Worm (Caenorhabditis elegans) whole organism, L4 larva: ENCODE data around the gene fbxb-34.

Source experiments
- F26F4.8 ChIP-seq: fragments of 200-800 bp; sonication (Bioruptor generic); conservative IDR thresholded peaks from 2 replicates; pipeline ENCODE4 v1.3.6; 2022; ENCODE audit warnings: missing genetic modification characterization, missing compliant biosample characterization
- aly-2 ChIP-seq: sonication (generic microtip); optimal IDR thresholded peaks from 2 replicates; lab custom pipeline; 2018; ENCODE audit warnings: missing biosample characterization, missing genetic modification characterization
- ceh-82 ChIP-seq: sonication (generic microtip); optimal IDR thresholded peaks from 2 replicates; lab custom pipeline; 2017; ENCODE audit warnings: missing biosample characterization, missing genetic modification characterization
- ces-1 ChIP-seq: fragments of 150-350 bp; sonication (generic microtip); optimal IDR thresholded peaks from 4 replicates; lab custom pipeline; 2014; ENCODE audit warnings: missing biosample characterization, missing genetic modification reagents, missing genetic modification characterization
- dve-1 ChIP-seq: sonication (generic microtip); optimal IDR thresholded peaks from 2 replicates; lab custom pipeline; 2017; ENCODE audit warnings: antibody characterized with exemption, mild to moderate bottlenecking, missing genetic modification characterization, missing compliant biosample characterization; ENCODE audit not compliant: insufficient read depth
- fkh-10 ChIP-seq: fragments of 150-350 bp; optimal IDR thresholded peaks from 2 replicates; lab custom pipeline; 2014; ENCODE audit warnings: missing biosample characterization, missing genetic modification reagents, missing genetic modification characterization
- mes-2 ChIP-seq: sonication (generic microtip); optimal IDR thresholded peaks from 2 replicates; lab custom pipeline; 2016; ENCODE audit warnings: missing genotype, mild to moderate bottlenecking, missing genetic modification characterization, missing compliant biosample characterization; ENCODE audit not compliant: poor library complexity, severe bottlenecking
- mxl-3 ChIP-seq: fragments of 200-800 bp; sonication (Bioruptor generic); optimal IDR thresholded peaks from 2 replicates; lab custom pipeline; 2018; ENCODE audit warnings: mild to moderate bottlenecking, missing genetic modification characterization, missing compliant biosample characterization
- nhr-237 ChIP-seq: sonication (generic microtip); optimal IDR thresholded peaks from 2 replicates; lab custom pipeline; 2017; ENCODE audit warnings: missing biosample characterization, missing genetic modification characterization
- nhr-28 ChIP-seq: fragments of 150-350 bp; optimal IDR thresholded peaks from 2 replicates; lab custom pipeline; 2014; ENCODE audit warnings: missing biosample characterization, missing genetic modification characterization
- nhr-42 ChIP-seq: fragments of 200-800 bp; sonication (Bioruptor generic); IDR thresholded peaks from 2 replicates; pipeline ENCODE4 v1.3.6; 2022; ENCODE audit warnings: missing genetic modification characterization, missing compliant biosample characterization
- zfp-2 ChIP-seq: sonication (generic microtip); optimal IDR thresholded peaks from 2 replicates; lab custom pipeline; 2016; ENCODE audit warnings: mild to moderate bottlenecking, missing genetic modification characterization, missing compliant biosample characterization

DNA sequence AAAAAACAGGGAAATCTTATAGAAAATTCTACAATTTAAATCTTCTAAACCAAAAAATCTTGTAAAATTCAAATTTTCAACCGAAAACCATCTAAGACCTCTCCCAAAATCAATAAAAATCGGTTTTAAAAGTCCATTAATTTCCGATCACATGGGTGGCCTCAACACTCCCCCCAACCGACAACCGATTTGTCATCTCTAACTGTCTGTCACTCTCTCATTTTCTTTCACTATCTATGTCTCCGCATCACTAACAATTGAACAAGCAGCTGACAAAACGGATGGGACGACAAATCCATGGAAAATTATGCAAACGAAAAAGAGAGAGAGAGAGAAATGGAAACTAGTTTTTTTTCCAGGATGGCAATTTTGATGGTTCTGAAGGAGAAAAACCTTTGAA is 15.3 kb downstream of the fbxb-34 start:
- TF ChIP-seq dve-1 (tag; lab: Kevin White, UChicago) (peak; percentile 45), ces-1 (GFP tag; lab: Kevin White, UChicago) (no peak), nhr-42 (GFP tag; lab: Robert Waterston, UW) (no peak), aly-2 (no peak), ceh-82 (tag; lab: Kevin White, UChicago) (no peak), fkh-10 (GFP tag; lab: Kevin White, UChicago) (no peak), mxl-3 (GFP tag; lab: Kevin White, UChicago) (no peak), zfp-2 (tag; lab: Kevin White, UChicago) (no peak), mes-2 (tag; lab: Kevin White, UChicago) (no peak), nhr-237 (tag; lab: Kevin White, UChicago) (no peak), nhr-28 (tag; lab: Kevin White, UChicago) (peak; percentile 61), F26F4.8 (no peak)
